Fruit fly (Drosophila melanogaster): ENCODE measurements around the gene CG31688.

DNA sequence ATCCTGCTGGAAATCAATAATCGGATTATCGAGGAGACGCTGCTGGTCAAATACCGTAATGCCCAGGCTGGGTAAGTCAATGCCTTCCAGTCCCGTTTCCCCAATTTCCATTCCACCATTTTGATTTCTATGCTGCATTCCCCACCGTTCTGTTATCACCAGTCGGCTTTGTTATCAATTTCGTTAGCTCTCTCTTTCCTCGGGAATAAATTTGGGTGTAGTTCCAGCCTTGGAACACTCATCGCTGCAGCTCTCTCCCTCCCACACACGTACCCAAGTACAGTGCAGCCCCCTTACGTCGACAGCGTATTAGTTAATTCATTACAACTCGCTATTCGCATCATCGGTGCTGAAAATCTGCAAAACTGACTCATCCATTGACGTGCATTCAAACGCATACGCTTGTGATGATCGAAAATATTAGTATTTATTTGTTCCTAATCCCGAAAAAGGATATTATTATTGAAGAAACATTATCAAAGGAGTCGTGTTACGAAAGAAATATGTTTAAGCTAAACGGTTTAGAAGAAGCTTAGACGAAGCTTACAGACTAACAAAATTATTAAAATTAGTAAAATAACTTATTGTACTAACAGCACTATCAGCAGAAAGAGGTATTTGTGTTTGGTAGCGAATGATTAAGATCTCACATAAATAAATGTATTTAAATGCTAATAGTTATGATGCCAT is 8.3 kb upstream of the CG31688 start:
- TF ChIP-seq CG15073 (GFP tag; optimal IDR thresholded peaks at IDR 0.05) (no peak), GATAe (GFP tag; conservative IDR thresholded peaks at IDR 0.05) (peak; percentile 80), CG12659 (GFP tag; optimal IDR thresholded peaks at IDR 0.05) (no peak), p53 (GFP tag; optimal IDR thresholded peaks at IDR 0.05) (no peak), aop (GFP tag; IDR thresholded peaks at IDR 0.05) (no peak), Fer3 (tag; optimal IDR thresholded peaks at IDR 0.05) (no peak), ash1 (GFP tag; optimal IDR thresholded peaks at IDR 0.05) (no peak)
